Worm (Caenorhabditis elegans): Measurements from ENCODE around the gene abu-10.

DNA sequence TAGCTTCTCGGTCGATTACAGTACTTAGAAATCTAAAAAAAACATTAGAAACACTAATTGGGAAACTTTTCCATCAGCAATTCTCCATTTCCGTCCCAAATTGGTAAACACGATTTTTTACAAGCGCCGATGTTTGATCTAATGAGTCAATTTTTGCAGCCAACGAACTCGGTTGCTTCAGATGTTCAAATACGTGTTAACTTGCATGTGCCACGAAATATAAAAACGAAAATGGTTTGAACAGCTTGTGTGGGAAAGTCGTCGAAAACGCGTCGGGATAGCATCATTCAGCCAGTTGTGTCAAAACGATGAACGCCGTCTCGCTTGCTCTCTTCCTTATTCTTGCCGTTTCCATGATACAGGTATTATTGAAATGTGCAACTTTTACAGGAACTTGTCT, 6.9 kb downstream of the abu-10 start, which contains the start of gene F35A5.2:
- no peak for TF ChIP-seq snpc-4 (GFP tag; optimal IDR thresholded peaks at IDR 0.05)
- no peak for TF ChIP-seq snpc-4 (tag; optimal IDR thresholded peaks at IDR 0.05)
- TF ChIP-seq Y53G8AR.9 (GFP tag; conservative IDR thresholded peaks at IDR 0.05), result no peak
- TF ChIP-seq unc-130 (GFP tag; optimal IDR thresholded peaks at IDR 0.05), result no peak
- TF ChIP-seq Y67H2A.10 (GFP tag; conservative IDR thresholded peaks at IDR 0.05), result no peak
- no peak for TF ChIP-seq nhr-90 (tag; optimal IDR thresholded peaks at IDR 0.05)
- TF ChIP-seq rcor-1 (GFP tag; IDR thresholded peaks at IDR 0.05), result no peak
- no peak for TF ChIP-seq ets-4 (GFP tag; optimal IDR thresholded peaks at IDR 0.05)
- TF ChIP-seq ztf-28 (GFP tag; IDR thresholded peaks at IDR 0.05), result no peak
- no peak for TF ChIP-seq ceh-27 (GFP tag; optimal IDR thresholded peaks at IDR 0.05)
